Fruit fly (Drosophila melanogaster): Measurements from ENCODE around the gene Ugt37A3.

Ugt37A3 gene

DNA sequence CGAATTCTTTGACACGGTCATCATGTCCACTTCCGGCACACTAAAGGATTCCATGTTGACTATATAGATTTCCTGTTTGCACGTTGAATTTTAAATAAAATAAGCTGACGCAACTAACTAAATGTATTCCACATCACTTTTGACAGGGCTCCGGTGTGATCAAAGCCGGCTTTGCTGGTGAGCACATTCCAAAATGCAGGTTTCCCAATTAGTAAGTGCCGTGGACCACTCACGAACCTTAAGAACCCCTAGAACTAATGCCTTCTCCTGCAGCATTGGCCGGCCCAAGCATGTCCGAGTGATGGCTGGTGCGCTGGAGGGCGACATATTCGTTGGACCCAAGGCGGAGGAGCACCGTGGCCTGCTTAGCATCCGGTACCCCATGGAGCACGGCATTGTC, 51.0 kb downstream of the Ugt37A3 start, which contains the start of gene CG31347:
TSS of gene CG31347 (minus strand) at position 101 of the 400 bp plus-strand sequence.
- no peak for TF ChIP-seq Vsx2 (GFP tag; optimal IDR thresholded peaks at IDR 0.05; ENCODE audit: partially characterized antibody)
- TF ChIP-seq dl (GFP tag; optimal IDR thresholded peaks at IDR 0.05; ENCODE audit: insufficient read depth in 1 of 2, partially characterized antibody in 2 of 2) = no peak
- no peak for TF ChIP-seq h (GFP tag; optimal IDR thresholded peaks at IDR 0.05)
- no peak for TF ChIP-seq br (GFP tag; optimal IDR thresholded peaks at IDR 0.05)
- no peak for TF ChIP-seq Hnf4 (GFP tag; optimal IDR thresholded peaks at IDR 0.05)
- TF ChIP-seq dmrt93B (GFP tag; optimal IDR thresholded peaks at IDR 0.05) = no peak
- TF ChIP-seq Myc (optimal IDR thresholded peaks at IDR 0.05) = no peak
- no peak for TF ChIP-seq psq (GFP tag; optimal IDR thresholded peaks at IDR 0.05)
- no peak for TF ChIP-seq lola (GFP tag; optimal IDR thresholded peaks at IDR 0.05)

All from whole organism, wandering third instar larva.